Worm (Caenorhabditis elegans): ENCODE measurements around the gene C03B1.10.

DNA sequence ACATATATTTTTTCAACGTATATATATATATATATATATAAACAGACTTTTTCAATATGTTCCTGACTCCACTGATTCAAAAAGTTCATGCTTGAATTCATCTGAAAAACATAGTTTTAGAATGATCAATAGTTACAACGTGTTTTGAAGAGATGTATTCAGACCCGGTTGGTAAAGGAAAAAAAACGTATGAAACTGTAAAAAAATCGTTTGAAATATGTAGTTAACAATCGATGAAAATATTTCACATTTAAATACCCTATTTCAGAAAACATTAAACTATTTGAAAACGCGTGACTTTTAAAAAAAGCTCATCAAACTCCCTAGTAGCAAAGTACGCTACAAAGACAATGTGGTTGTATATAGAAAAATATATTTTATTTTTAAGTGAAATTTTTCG is 3.0 kb upstream of the C03B1.10 start, which contains the start of gene C03B1.14:
- TF ChIP-seq ref-1 (GFP tag; conservative IDR thresholded peaks at IDR 0.05) (no peak), cog-1 (tag; optimal IDR thresholded peaks at IDR 0.05) (no peak), T22C8.4 (GFP tag; IDR thresholded peaks at IDR 0.05) (no peak), flt-1 (GFP tag; IDR thresholded peaks at IDR 0.05) (no peak), tab-1 (GFP tag; IDR thresholded peaks at IDR 0.05) (no peak), ztf-23 (GFP tag; IDR thresholded peaks at IDR 0.05) (no peak)

All from whole organism, midembryonic.